Worm (Caenorhabditis elegans): Measurements from ENCODE around the gene twk-10.

twk-10 gene

ce11 chrV:6518225-6518396 is 34.0 kb upstream of the twk-10 start, which contains the start of gene F46E10.3:
Gene F46E10.3, plus strand, starts transcription at chrV:6518297.
- no peak for TF ChIP-seq elt-3 (tag; optimal IDR thresholded peaks at IDR 0.05)
- no peak for TF ChIP-seq aly-2 (tag; optimal IDR thresholded peaks at IDR 0.05)
- TF ChIP-seq efl-1 (optimal IDR thresholded peaks at IDR 0.05), result no peak
- TF ChIP-seq efl-1 (GFP tag; optimal IDR thresholded peaks at IDR 0.05 in 1 of 2), result peak in 1 of 2 experiments; percentile 75
- no peak for TF ChIP-seq ceh-90 (tag; optimal IDR thresholded peaks at IDR 0.05)
- TF ChIP-seq nhr-28 (tag; optimal IDR thresholded peaks at IDR 0.05), result no peak

ce11 chrV:6520385-6521080 is 31.6 kb upstream of the twk-10 start, which contains the start of the genes F46E10.2 and F46E10.18:
Gene F46E10.2, plus strand, starts transcription at chrV:6520435.
Gene F46E10.18, plus strand, starts transcription at chrV:6521030.
- no peak for TF ChIP-seq mdl-1 (tag; optimal IDR thresholded peaks at IDR 0.05)
- no peak for TF ChIP-seq mab-9 (GFP tag; IDR thresholded peaks at IDR 0.05)
- TF ChIP-seq nhr-19 (GFP tag; conservative IDR thresholded peaks at IDR 0.05), result no peak
- TF ChIP-seq tbx-2 (tag; optimal IDR thresholded peaks at IDR 0.05), result no peak
- no peak for TF ChIP-seq xbp-1 (tag; optimal IDR thresholded peaks at IDR 0.05)
- TF ChIP-seq skn-1 (tag; optimal IDR thresholded peaks at IDR 0.05), result no peak

- TF ChIP-seq nhr-237 (tag; optimal IDR thresholded peaks at IDR 0.05) (no peak), mab-9 (GFP tag; IDR thresholded peaks at IDR 0.05) (no peak), zip-4 (GFP tag; optimal IDR thresholded peaks at IDR 0.05) (no peak), nhr-12 (tag; optimal IDR thresholded peaks at IDR 0.05) (no peak), ama-1 (optimal IDR thresholded peaks at IDR 0.05) (no peak), elt-2 (tag; optimal IDR thresholded peaks at IDR 0.05) (peak; percentile 72), pqm-1 (tag; optimal IDR thresholded peaks at IDR 0.05) (peak; percentile 35), C34B4.2 (tag; optimal IDR thresholded peaks at IDR 0.05) (no peak), lin-39 (tag; optimal IDR thresholded peaks at IDR 0.05) (no peak), ceh-88 (GFP tag; IDR thresholded peaks at IDR 0.05) (no peak), ceh-63 (GFP tag; optimal IDR thresholded peaks at IDR 0.05) (no peak), F16B12.6 (tag; optimal IDR thresholded peaks at IDR 0.05) (no peak), sptf-1 (tag; optimal IDR thresholded peaks at IDR 0.05) (no peak), hlh-4 (tag; optimal IDR thresholded peaks at IDR 0.05) (no peak), aly-2 (tag; optimal IDR thresholded peaks at IDR 0.05) (no peak), nhr-84 (tag; optimal IDR thresholded peaks at IDR 0.05) (no peak), lin-13 (GFP tag; optimal IDR thresholded peaks at IDR 0.05) (no peak), elt-3 (tag; optimal IDR thresholded peaks at IDR 0.05) (peak in 1 of 6 experiments; percentile 22), fkh-4 (tag; optimal IDR thresholded peaks at IDR 0.05; ENCODE audit: borderline replicate concordance) (no peak), nhr-47 (tag; optimal IDR thresholded peaks at IDR 0.05) (no peak), ceh-90 (tag; optimal IDR thresholded peaks at IDR 0.05) (no peak), lin-14 (GFP tag; optimal IDR thresholded peaks at IDR 0.05) (peak; percentile 25), nhr-85 (tag) (peak; percentile 70), fkh-10 (GFP tag; optimal IDR thresholded peaks at IDR 0.05) (no peak), dsc-1 (tag; optimal IDR thresholded peaks at IDR 0.05) (no peak), egl-27 (tag; optimal IDR thresholded peaks at IDR 0.05) (no peak), lsy-2 (tag; optimal IDR thresholded peaks at IDR 0.05) (no peak), pax-3 (tag; optimal IDR thresholded peaks at IDR 0.05) (no peak), efl-3 (GFP tag; optimal IDR thresholded peaks at IDR 0.05) (no peak), mep-1 (tag; optimal IDR thresholded peaks at IDR 0.05) (no peak), Y116A8C.19 (tag; optimal IDR thresholded peaks at IDR 0.05; ENCODE audit: borderline replicate concordance) (no peak), nhr-19 (GFP tag; conservative IDR thresholded peaks at IDR 0.05) (no peak), blmp-1 (tag; optimal IDR thresholded peaks at IDR 0.05) (peak; percentile 56), nhr-90 (tag; optimal IDR thresholded peaks at IDR 0.05; ENCODE audit: poor library complexity) (no peak), mef-2 (tag; optimal IDR thresholded peaks at IDR 0.05) (no peak)
Measured at ce11 chrV:6522879-6523497, 29.2 kb upstream of the twk-10 start.

Measured in whole organism, L1 larva.